Fruit fly (Drosophila melanogaster) whole organism, pupa: ENCODE data around the gene Zw10.

ENCODE experiments used
- CG10348 ChIP-seq: fragments of 200-800 bp; sonication (Bioruptor generic); IDR thresholded peaks from 2 replicates; pipeline ENCODE4 v1.3.6; 2022; ENCODE audit warnings: missing biosample characterization, missing genetic modification characterization
- CG14655 ChIP-seq: fragments of 200-800 bp; sonication (Bioruptor generic); optimal IDR thresholded peaks from 3 replicates; lab custom pipeline; 2017; ENCODE audit warnings: mild to moderate bottlenecking, missing biosample characterization, missing genetic modification reagents, missing genetic modification characterization
- CG34367 ChIP-seq: fragments of 200-800 bp; sonication (Bioruptor generic); optimal IDR thresholded peaks from 2 replicates; lab custom pipeline; 2018; ENCODE audit warnings: missing biosample characterization, mild to moderate bottlenecking, missing genetic modification characterization
- CG8159 ChIP-seq: fragments of 200-800 bp; sonication (Bioruptor generic); optimal IDR thresholded peaks from 3 replicates; lab custom pipeline; 2018; ENCODE audit warnings: missing biosample characterization, mild to moderate bottlenecking, missing genetic modification characterization, moderate library complexity
- CG8301 ChIP-seq: fragments of 200-800 bp; sonication (Bioruptor generic); optimal IDR thresholded peaks from 2 replicates; lab custom pipeline; 2018; ENCODE audit warnings: missing biosample characterization, mild to moderate bottlenecking, missing genetic modification characterization
- CG9948 ChIP-seq: fragments of 200-800 bp; sonication (Bioruptor generic); optimal IDR thresholded peaks from 2 replicates; lab custom pipeline; 2018; ENCODE audit warnings: missing biosample characterization, mild to moderate bottlenecking, missing genetic modification characterization, moderate library complexity
- EcR ChIP-seq: fragments of 200-800 bp; sonication (Bioruptor generic); optimal IDR thresholded peaks from 3 replicates; lab custom pipeline; 2019; ENCODE audit warnings: missing biosample characterization, missing genetic modification characterization, mild to moderate bottlenecking, moderate library complexity, missing genetic modification reagents
- gl ChIP-seq: fragments of 200-800 bp; sonication (Bioruptor generic); optimal IDR thresholded peaks from 2 replicates; lab custom pipeline; 2018; ENCODE audit warnings: missing biosample characterization, mild to moderate bottlenecking, missing genetic modification characterization

DNA sequence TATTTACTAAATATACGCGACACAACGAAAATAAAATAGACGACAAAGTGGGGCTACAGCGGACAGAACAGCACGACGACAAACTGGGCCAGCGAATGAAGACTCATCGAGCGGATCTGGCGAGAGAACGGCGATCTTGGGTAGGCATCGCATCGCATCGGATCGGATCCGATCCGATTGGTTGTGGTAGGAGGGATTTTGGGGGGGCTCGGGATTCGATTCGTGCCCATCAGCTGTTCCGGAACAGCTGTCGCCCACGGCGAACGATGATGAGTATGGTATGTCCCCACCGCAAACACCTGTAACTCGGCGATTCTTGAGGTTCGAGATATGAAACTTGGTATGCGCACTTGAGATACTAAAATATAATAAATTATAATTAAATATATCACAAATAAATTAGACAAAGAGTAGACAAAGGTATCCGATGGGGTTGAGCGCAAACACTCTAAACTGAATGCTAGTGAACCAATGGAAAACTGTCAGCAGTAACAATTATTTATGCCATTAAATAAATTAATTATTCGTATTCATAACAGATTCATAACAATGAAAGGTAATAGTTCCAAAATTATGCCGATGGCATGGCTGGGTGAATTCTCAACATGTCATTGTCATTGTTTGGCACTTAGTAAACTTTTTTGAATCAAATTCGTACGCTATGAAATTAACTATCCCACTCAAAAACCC lies 23.5 kb upstream of the Zw10 start, which contains the start of the genes Vha36-3 and AANATL7:
- TF ChIP-seq CG14655 (GFP tag; lab: Kevin White, UChicago) (no peak), CG10348 (GFP tag; lab: Robert Waterston, UW) (no peak), gl (no peak), EcR (no peak), CG8301 (tag; lab: Kevin White, UChicago) (no peak), CG9948 (tag; lab: Kevin White, UChicago) (no peak), CG8159 (tag; lab: Kevin White, UChicago) (no peak), CG34367 (tag; lab: Kevin White, UChicago) (no peak)
